Worm (Caenorhabditis elegans): Measurements from ENCODE around the gene memb-1.
"Not testable (repeated sequence)": the region's sequence is repeated elsewhere in the genome, so short reads cannot be mapped to it uniquely, and the experiment has no call there.

memb-1 gene

DNA sequence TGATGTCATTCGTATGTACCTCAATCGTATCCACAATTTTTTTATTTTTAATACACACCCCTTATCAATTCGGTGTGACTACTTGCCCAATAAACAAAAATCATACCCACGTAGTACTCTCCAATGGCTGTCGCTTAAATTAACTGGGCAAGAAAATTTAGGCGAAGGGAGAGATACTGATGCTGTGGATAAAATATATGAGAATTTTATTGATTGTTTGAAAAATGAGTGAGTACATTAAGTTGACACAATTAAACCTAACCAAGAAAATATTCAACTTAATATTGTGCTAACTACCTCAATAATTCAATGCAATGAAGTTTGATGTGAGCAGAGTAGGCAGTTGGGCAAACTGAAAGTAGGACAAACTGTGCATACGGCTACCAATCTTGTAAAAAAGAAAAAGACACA lies 24.4 kb upstream of the memb-1 start (continued):
- peak; percentile 92 for TF ChIP-seq ztf-22 (GFP tag; optimal IDR thresholded peaks at IDR 0.05)
- TF ChIP-seq ztf-26 (tag; optimal IDR thresholded peaks at IDR 0.05), result peak; percentile 99
- TF ChIP-seq madf-8 (GFP tag; conservative IDR thresholded peaks at IDR 0.05), result no peak
- TF ChIP-seq fkh-3 (tag; optimal IDR thresholded peaks at IDR 0.05), result no peak
- peak; percentile 73 for TF ChIP-seq ceh-79 (tag; optimal IDR thresholded peaks at IDR 0.05)
- no peak for TF ChIP-seq Y79H2A.3 (GFP tag; conservative IDR thresholded peaks at IDR 0.05)
- peak; percentile 17 for TF ChIP-seq snpc-1.3 (tag; optimal IDR thresholded peaks at IDR 0.05; ENCODE audit: insufficient read depth)
- TF ChIP-seq rpc-1 (optimal IDR thresholded peaks at IDR 0.05), result peak; percentile 8
- no peak for TF ChIP-seq rpc-1 (tag; optimal IDR thresholded peaks at IDR 0.05)
- TF ChIP-seq D2030.7 (GFP tag; IDR thresholded peaks at IDR 0.05), result no peak
- TF ChIP-seq let-607 (tag; optimal IDR thresholded peaks at IDR 0.05), result peak; percentile 69 to 94
- TF ChIP-seq snpc-3.4 (tag; optimal IDR thresholded peaks at IDR 0.05), result peak; percentile 49
- TF ChIP-seq T07F8.4 (tag; optimal IDR thresholded peaks at IDR 0.05), result peak; percentile 93

DNA sequence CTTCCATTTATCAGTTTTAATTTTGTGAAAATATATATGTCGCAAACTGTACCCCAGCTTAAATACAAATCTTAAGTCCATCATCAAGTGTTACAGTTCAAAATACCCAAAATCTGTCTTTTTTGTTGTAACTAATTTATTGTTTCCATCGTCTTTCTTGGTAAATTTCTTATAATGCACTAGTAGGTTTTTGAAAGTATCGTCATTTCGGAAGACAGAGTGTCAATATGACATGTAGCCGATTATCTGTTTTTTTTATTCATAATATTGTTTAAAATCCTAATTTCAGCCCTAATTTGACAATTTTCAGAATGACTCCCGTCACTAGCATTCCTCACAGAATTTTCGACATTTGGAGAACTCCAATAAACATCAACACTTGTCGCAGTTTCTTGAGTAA lies 21.7 kb upstream of the memb-1 start, which contains the start of gene ZK899.6:
Gene ZK899.6 (plus strand): TSS at position 301 of the 400 bp plus-strand sequence.
- TF ChIP-seq bed-1, C17E4.6, lag-1 (GFP tag; IDR thresholded peaks at IDR 0.05): not testable (repeated sequence)

DNA sequence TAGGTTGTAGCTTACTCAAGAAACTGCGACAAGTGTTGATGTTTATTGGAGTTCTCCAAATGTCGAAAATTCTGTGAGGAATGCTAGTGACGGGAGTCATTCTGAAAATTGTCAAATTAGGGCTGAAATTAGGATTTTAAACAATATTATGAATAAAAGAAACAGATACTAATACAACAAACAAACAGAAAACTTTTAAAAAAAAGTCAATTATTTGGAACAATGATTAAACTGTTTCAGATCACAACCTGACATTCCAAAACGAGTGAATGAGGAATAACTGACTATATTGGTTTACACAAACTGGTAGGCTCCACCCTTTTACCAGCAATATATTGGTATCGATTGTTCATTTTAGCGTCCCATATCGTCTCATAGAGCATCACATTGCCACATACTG lies 19.5 kb upstream of the memb-1 start, which contains the start of gene ZK899.5:
Gene ZK899.5 (minus strand): TSS at position 101 of the 400 bp plus-strand sequence.
- TF ChIP-seq F37B4.10 (GFP tag; IDR thresholded peaks at IDR 0.05); ztf-25 (GFP tag; IDR thresholded peaks at IDR 0.05); K12H6.12 (tag; optimal IDR thresholded peaks at IDR 0.05): not testable (repeated sequence)

DNA sequence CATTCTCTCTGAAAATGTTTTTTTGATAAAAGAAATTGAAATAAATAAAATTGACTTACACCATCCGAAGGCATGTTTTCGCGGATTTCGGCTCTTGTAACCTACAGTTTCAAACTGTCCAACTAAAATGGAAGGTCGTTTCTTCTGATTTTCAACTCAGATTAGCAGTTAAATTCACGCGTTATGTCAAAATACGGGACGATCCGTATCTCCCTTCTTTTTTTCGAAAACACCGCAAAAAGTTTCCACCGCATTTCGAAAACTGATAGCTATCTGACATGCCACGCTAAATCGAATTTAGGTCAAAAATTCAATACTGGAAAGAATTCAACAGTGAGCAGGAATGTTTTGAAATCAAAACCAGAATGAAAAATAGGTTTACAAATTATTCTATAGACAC lies 16.8 kb upstream of the memb-1 start, which contains the start of gene tba-8:
Gene tba-8 (minus strand): TSS at position 207 of the 400 bp plus-strand sequence.
- TF ChIP-seq nhr-179 (tag; optimal IDR thresholded peaks at IDR 0.05), result no peak
- no peak for TF ChIP-seq sdz-38 (tag; optimal IDR thresholded peaks at IDR 0.05)
- no peak for TF ChIP-seq madf-8 (GFP tag; conservative IDR thresholded peaks at IDR 0.05)
- TF ChIP-seq nhr-27 (tag; optimal IDR thresholded peaks at IDR 0.05), result no peak
- TF ChIP-seq ztf-28 (GFP tag; IDR thresholded peaks at IDR 0.05), result no peak
- TF ChIP-seq tbx-9 (tag; optimal IDR thresholded peaks at IDR 0.05; ENCODE audit: borderline replicate concordance), result no peak

DNA sequence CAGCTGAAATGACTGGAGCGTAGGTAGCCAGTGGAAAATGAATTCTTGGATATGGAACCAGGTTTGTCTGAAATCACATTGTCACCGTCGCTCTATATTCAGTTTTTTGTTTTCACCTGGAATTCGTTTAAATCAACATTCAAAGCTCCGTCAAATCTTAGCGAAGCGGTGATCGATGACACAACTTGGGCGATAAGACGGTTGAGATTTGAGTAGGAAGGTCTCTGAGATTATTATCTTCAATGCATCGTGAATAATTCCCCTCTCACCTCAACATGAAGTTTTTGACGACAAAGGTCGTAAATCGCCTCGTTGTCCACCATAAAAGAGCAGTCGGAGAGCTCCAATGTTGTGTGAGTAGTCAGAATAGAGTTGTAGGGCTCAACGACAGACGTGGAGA lies 15.2 kb upstream of the memb-1 start:
- no peak for TF ChIP-seq mel-28 (tag; optimal IDR thresholded peaks at IDR 0.05; ENCODE audit: borderline replicate concordance)

DNA sequence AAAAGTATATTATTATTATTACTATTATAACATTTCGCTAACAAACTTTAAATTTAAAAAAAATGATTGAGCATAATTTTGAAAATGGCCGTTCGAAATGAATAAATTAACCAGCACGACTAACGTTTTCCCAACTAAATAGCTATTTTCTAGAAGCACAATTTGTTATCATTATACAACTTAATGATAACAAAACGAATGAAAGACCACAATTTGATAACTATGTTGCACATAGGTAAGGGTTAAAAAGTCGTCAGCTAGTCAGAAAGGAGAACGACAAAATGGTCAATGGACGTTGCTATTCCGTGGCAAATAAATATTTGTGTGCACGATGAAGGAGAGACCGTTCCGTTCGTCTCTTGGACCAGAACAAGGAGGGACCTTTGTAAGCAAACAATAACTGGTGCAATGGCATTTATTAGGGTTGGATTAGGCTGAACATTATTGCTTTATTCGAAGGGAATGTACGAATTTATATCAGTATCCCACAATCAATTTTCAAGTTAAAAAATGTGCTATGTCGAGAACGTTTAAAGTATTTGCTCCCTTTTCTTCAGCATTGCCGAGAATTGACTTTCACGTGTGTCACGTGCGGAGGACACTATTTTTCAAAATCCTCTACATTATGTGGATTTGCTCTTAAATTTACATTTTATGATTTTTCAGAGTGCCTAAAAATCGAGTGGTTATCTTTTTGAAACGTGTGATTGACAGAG lies 11.3 kb upstream of the memb-1 start, which contains the start of gene ZK899.3:
Gene ZK899.3 (plus strand): TSS at position 666 of the 716 bp plus-strand sequence.
- peak; percentile 36 for TF ChIP-seq nhr-80 (tag; optimal IDR thresholded peaks at IDR 0.05)
- TF ChIP-seq nhr-120 (GFP tag; IDR thresholded peaks at IDR 0.05), result no peak
